Fruit fly (Drosophila melanogaster): Measurements from ENCODE around the gene Cip4.
A peak's percentile ranks its signal among the peaks of the same experiment; 100 is the strongest.

Cip4 gene

dm6 chr3L:4408313-4409133 lies 44.6 kb upstream of the Cip4 start:
- TF ChIP-seq Rel (GFP tag; optimal IDR thresholded peaks at IDR 0.05) (no peak), Rel (tag; optimal IDR thresholded peaks at IDR 0.05) (peak; percentile 96), jim (GFP tag; optimal IDR thresholded peaks at IDR 0.05) (peak; percentile 81), N (GFP tag; optimal IDR thresholded peaks at IDR 0.05) (no peak), br (GFP tag; optimal IDR thresholded peaks at IDR 0.05) (no peak), woc (GFP tag; optimal IDR thresholded peaks at IDR 0.05) (peak; percentile 28), Dfd (GFP tag; optimal IDR thresholded peaks at IDR 0.05) (no peak), Myc (optimal IDR thresholded peaks at IDR 0.05) (no peak), Vsx2 (GFP tag; optimal IDR thresholded peaks at IDR 0.05; ENCODE audit: partially characterized antibody) (peak; percentile 68), CG32264 (GFP tag; optimal IDR thresholded peaks at IDR 0.05) (no peak), HLH106 (tag; optimal IDR thresholded peaks at IDR 0.05) (no peak), tai (GFP tag; optimal IDR thresholded peaks at IDR 0.05) (no peak), h (GFP tag; optimal IDR thresholded peaks at IDR 0.05) (peak; percentile 8), Abd-B (GFP tag; optimal IDR thresholded peaks at IDR 0.05) (no peak), psq (GFP tag; optimal IDR thresholded peaks at IDR 0.05) (peak; percentile 64), dl (GFP tag; optimal IDR thresholded peaks at IDR 0.05; ENCODE audit: insufficient read depth in 1 of 2, partially characterized antibody in 2 of 2) (no peak), Hr83 (GFP tag; optimal IDR thresholded peaks at IDR 0.05; ENCODE audit: poor library complexity, severe bottlenecking) (no peak), dmrt93B (GFP tag; optimal IDR thresholded peaks at IDR 0.05) (no peak), foxo (GFP tag; optimal IDR thresholded peaks at IDR 0.05) (peak in 1 of 2 experiments; percentile 38), Hnf4 (GFP tag; optimal IDR thresholded peaks at IDR 0.05) (no peak), Dif (GFP tag; optimal IDR thresholded peaks at IDR 0.05; ENCODE audit: partially characterized antibody) (no peak), Mio (GFP tag; optimal IDR thresholded peaks at IDR 0.05) (no peak), fru (GFP tag; optimal IDR thresholded peaks at IDR 0.05) (peak; percentile 36), lola (GFP tag; optimal IDR thresholded peaks at IDR 0.05) (no peak), brk (GFP tag; optimal IDR thresholded peaks at IDR 0.05) (no peak)

- TF ChIP-seq br (GFP tag; optimal IDR thresholded peaks at IDR 0.05), result peak; percentile 21
- peak in 1 of 2 experiments; percentile 39 for TF ChIP-seq foxo (GFP tag; optimal IDR thresholded peaks at IDR 0.05)
- peak; percentile 40 for TF ChIP-seq h (GFP tag; optimal IDR thresholded peaks at IDR 0.05)
- peak; percentile 21 for TF ChIP-seq ey (GFP tag; optimal IDR thresholded peaks at IDR 0.05)
- TF ChIP-seq rgr (GFP tag; optimal IDR thresholded peaks at IDR 0.05), result peak; percentile 40
- peak; percentile 27 for TF ChIP-seq tai (GFP tag; optimal IDR thresholded peaks at IDR 0.05)
- TF ChIP-seq Abd-B (GFP tag; optimal IDR thresholded peaks at IDR 0.05), result no peak
- no peak for TF ChIP-seq Sp1 (GFP tag; optimal IDR thresholded peaks at IDR 0.05)
- no peak for TF ChIP-seq OdsH (GFP tag; optimal IDR thresholded peaks at IDR 0.05)
- TF ChIP-seq GATAd (GFP tag; optimal IDR thresholded peaks at IDR 0.05), result no peak
- no peak for TF ChIP-seq woc (GFP tag; optimal IDR thresholded peaks at IDR 0.05)
- peak; percentile 15 for TF ChIP-seq fru (GFP tag; optimal IDR thresholded peaks at IDR 0.05)
- peak; percentile 18 for TF ChIP-seq HLH106 (tag; optimal IDR thresholded peaks at IDR 0.05)
Observed at dm6 chr3L:4407743-4408142, 43.8 kb upstream of the Cip4 start.

dm6 chr3L:4406653-4407257 lies 42.9 kb upstream of the Cip4 start, which contains the start of gene TP53INP:
TSS of gene TP53INP (plus strand) at chr3L:4406943.
- TF ChIP-seq rgr (GFP tag; optimal IDR thresholded peaks at IDR 0.05) (peak; percentile 82), dl (GFP tag; optimal IDR thresholded peaks at IDR 0.05; ENCODE audit: insufficient read depth in 1 of 2, partially characterized antibody in 2 of 2) (peak in 1 of 2 experiments; percentile 42), Rel (GFP tag; optimal IDR thresholded peaks at IDR 0.05) (peak; percentile 30), Rel (tag; optimal IDR thresholded peaks at IDR 0.05) (peak; percentile 26), N (GFP tag; optimal IDR thresholded peaks at IDR 0.05) (no peak), dmrt93B (GFP tag; optimal IDR thresholded peaks at IDR 0.05) (peak; percentile 70), Hr83 (GFP tag; optimal IDR thresholded peaks at IDR 0.05; ENCODE audit: poor library complexity, severe bottlenecking) (peak; percentile 36), Jra (GFP tag; optimal IDR thresholded peaks at IDR 0.05) (peak; percentile 5), h (GFP tag; optimal IDR thresholded peaks at IDR 0.05) (peak; percentile 85), lola (GFP tag; optimal IDR thresholded peaks at IDR 0.05) (no peak), Abd-B (GFP tag; optimal IDR thresholded peaks at IDR 0.05) (no peak), usp (GFP tag; optimal IDR thresholded peaks at IDR 0.05) (no peak), dsf (GFP tag; optimal IDR thresholded peaks at IDR 0.05; ENCODE audit: borderline replicate concordance) (peak; percentile 13), fru (GFP tag; optimal IDR thresholded peaks at IDR 0.05) (peak; percentile 87), Hr78 (GFP tag; optimal IDR thresholded peaks at IDR 0.05) (no peak), woc (GFP tag; optimal IDR thresholded peaks at IDR 0.05) (peak; percentile 86), ey (GFP tag; optimal IDR thresholded peaks at IDR 0.05) (peak; percentile 73), GATAd (GFP tag; optimal IDR thresholded peaks at IDR 0.05) (no peak), CG9705 (GFP tag; optimal IDR thresholded peaks at IDR 0.05) (peak; percentile 63), sage (GFP tag; optimal IDR thresholded peaks at IDR 0.05) (peak; percentile 60), sv (GFP tag; optimal IDR thresholded peaks at IDR 0.05) (peak; percentile 84), br (GFP tag; optimal IDR thresholded peaks at IDR 0.05) (peak; percentile 81), psq (GFP tag; optimal IDR thresholded peaks at IDR 0.05) (peak; percentile 88), HLH106 (tag; optimal IDR thresholded peaks at IDR 0.05) (peak; percentile 84), Vsx2 (GFP tag; optimal IDR thresholded peaks at IDR 0.05; ENCODE audit: partially characterized antibody) (peak; percentile 44), OdsH (GFP tag; optimal IDR thresholded peaks at IDR 0.05) (peak; percentile 80), CG32264 (GFP tag; optimal IDR thresholded peaks at IDR 0.05) (peak; percentile 34), Mio (GFP tag; optimal IDR thresholded peaks at IDR 0.05) (no peak), Hnf4 (GFP tag; optimal IDR thresholded peaks at IDR 0.05) (peak; percentile 65), Dif (GFP tag; optimal IDR thresholded peaks at IDR 0.05; ENCODE audit: partially characterized antibody) (peak; percentile 57), brk (GFP tag; optimal IDR thresholded peaks at IDR 0.05) (peak; percentile 41), Dfd (GFP tag; optimal IDR thresholded peaks at IDR 0.05) (no peak), Sp1 (GFP tag; optimal IDR thresholded peaks at IDR 0.05) (peak; percentile 88), pan (optimal IDR thresholded peaks at IDR 0.05) (no peak)

Data from whole organism, wandering third instar larva.